Fruit fly (Drosophila melanogaster): ENCODE data around the gene Mpp6.

Mpp6 gene

dm6 chr2L:21141714-21142500, 14.2 kb upstream of the Mpp6 start, which contains the start of gene Dap160 (continued):
- TF ChIP-seq Dp (GFP tag; optimal IDR thresholded peaks at IDR 0.05) (peak; percentile 54), CG32532 (GFP tag; IDR thresholded peaks at IDR 0.05) (peak; percentile 49; the same call in 1 of the 2 replicates), CG17802 (tag; optimal IDR thresholded peaks at IDR 0.05) (peak; percentile 61), tap (tag; optimal IDR thresholded peaks at IDR 0.05) (no peak), Drgx (GFP tag; IDR thresholded peaks at IDR 0.05) (no peak), cas (GFP tag; IDR thresholded peaks at IDR 0.05) (no peak), vnd (GFP tag; IDR thresholded peaks at IDR 0.05; ENCODE audit: partially characterized antibody) (peak; percentile 64), br (optimal IDR thresholded peaks at IDR 0.05) (no peak), chm (GFP tag; IDR thresholded peaks at IDR 0.05) (no peak), CG17359 (tag; optimal IDR thresholded peaks at IDR 0.05) (no peak), Dad (GFP tag; optimal IDR thresholded peaks at IDR 0.05) (no peak), CG16779 (GFP tag; IDR thresholded peaks at IDR 0.05) (no peak), pzg (GFP tag; optimal IDR thresholded peaks at IDR 0.05) (peak; percentile 67), lbe (GFP tag; optimal IDR thresholded peaks at IDR 0.05) (peak; percentile 3), CG9876 (GFP tag; optimal IDR thresholded peaks at IDR 0.05) (no peak), Doc3 (GFP tag; IDR thresholded peaks at IDR 0.05; ENCODE audit: partially characterized antibody) (peak; percentile 47; the same call in 1 of the 3 replicates), CG30020 (tag; optimal IDR thresholded peaks at IDR 0.05) (peak; percentile 10), Pdp1 (GFP tag; optimal IDR thresholded peaks at IDR 0.05) (peak in 1 of 2 experiments; percentile 27), Dref (GFP tag; IDR thresholded peaks at IDR 0.05) (peak; percentile 82), CG14860 (GFP tag; IDR thresholded peaks at IDR 0.05; ENCODE audit: partially characterized antibody) (peak; percentile 48; the same call in 1 of the 3 replicates), grn (GFP tag; optimal IDR thresholded peaks at IDR 0.05) (peak; percentile 36), sna (GFP tag; IDR thresholded peaks at IDR 0.05; ENCODE audit: partially characterized antibody) (peak; percentile 33; the same call in 1 of the 2 replicates), CG30403 (GFP tag; optimal IDR thresholded peaks at IDR 0.05) (no peak), fd102C (GFP tag; optimal IDR thresholded peaks at IDR 0.05) (no peak), D (optimal IDR thresholded peaks at IDR 0.05) (no peak), D (GFP tag; optimal IDR thresholded peaks at IDR 0.05) (no peak), D19A (tag; optimal IDR thresholded peaks at IDR 0.05) (no peak), dm (GFP tag; optimal IDR thresholded peaks at IDR 0.05) (no peak), yki (optimal IDR thresholded peaks at IDR 0.05) (no peak), sr (GFP tag; IDR thresholded peaks at IDR 0.05) (no peak), amos (GFP tag; IDR thresholded peaks at IDR 0.05; ENCODE audit: partially characterized antibody) (peak; percentile 85), CG34224 (GFP tag; IDR thresholded peaks at IDR 0.05; ENCODE audit: partially characterized antibody) (peak; percentile 79), stwl (tag; optimal IDR thresholded peaks at IDR 0.05) (peak; percentile 79), B-H2 (GFP tag; optimal IDR thresholded peaks at IDR 0.05) (peak; percentile 8), CG1233 (GFP tag; optimal IDR thresholded peaks at IDR 0.05) (no peak), CG33557 (GFP tag; optimal IDR thresholded peaks at IDR 0.05) (no peak), BEAF-32 (GFP tag; optimal IDR thresholded peaks at IDR 0.05) (peak; percentile 70), CG34376 (GFP tag; optimal IDR thresholded peaks at IDR 0.05) (peak; percentile 51), jigr1 (GFP tag; IDR thresholded peaks at IDR 0.05) (no peak), ERR (GFP tag; optimal IDR thresholded peaks at IDR 0.05) (no peak), Mrtf (GFP tag; IDR thresholded peaks at IDR 0.05) (no peak), CG10462 (GFP tag; optimal IDR thresholded peaks at IDR 0.05) (no peak), gcm2 (GFP tag; optimal IDR thresholded peaks at IDR 0.05) (no peak), zf30C (GFP tag; optimal IDR thresholded peaks at IDR 0.05) (no peak), Hr3 (GFP tag; optimal IDR thresholded peaks at IDR 0.05) (no peak), CG8290 (GFP tag; optimal IDR thresholded peaks at IDR 0.05) (peak; percentile 26), CG8290 (tag; optimal IDR thresholded peaks at IDR 0.05) (no peak), CG13424 (tag; optimal IDR thresholded peaks at IDR 0.05) (no peak), CG13287 (GFP tag; IDR thresholded peaks at IDR 0.05; ENCODE audit: partially characterized antibody) (peak; percentile 77), CG4820 (GFP tag; optimal IDR thresholded peaks at IDR 0.05) (no peak)
